Fruit fly (Drosophila melanogaster): ENCODE measurements around the gene CG43702.

- TF ChIP-seq Mio (GFP tag; optimal IDR thresholded peaks at IDR 0.05) = no peak
- no peak for TF ChIP-seq lola (GFP tag; optimal IDR thresholded peaks at IDR 0.05)
- no peak for TF ChIP-seq Dfd (GFP tag; optimal IDR thresholded peaks at IDR 0.05)
- no peak for TF ChIP-seq Myc (optimal IDR thresholded peaks at IDR 0.05)
- TF ChIP-seq CrebA (GFP tag; optimal IDR thresholded peaks at IDR 0.05; ENCODE audit: borderline replicate concordance) = no peak
- no peak for TF ChIP-seq Hr78 (GFP tag; optimal IDR thresholded peaks at IDR 0.05)
These were observed 26.2 kb downstream of the CG43702 start for dm6 chr3L:21324724-21325123.
